Fruit fly (Drosophila melanogaster) whole organism, embryonic: ENCODE measurements around the gene CG11596.

Experiments used
- Ada2b ChIP-seq: fragments of 200-800 bp; sonication (Bioruptor generic); IDR thresholded peaks from 2 replicates; pipeline ENCODE4 v1.3.6; 2022; ENCODE audit warnings: missing biosample characterization, missing genetic modification characterization
- Atf3 ChIP-seq: fragments of 200-800 bp; sonication (Bioruptor generic); optimal IDR thresholded peaks from 3 replicates; lab custom pipeline; 2016; ENCODE audit warnings: missing biosample characterization, missing genetic modification characterization
- BtbVII ChIP-seq: fragments of 200-800 bp; sonication (Bioruptor generic); optimal IDR thresholded peaks from 3 replicates; lab custom pipeline; 2017; ENCODE audit warnings: missing biosample characterization, mild to moderate bottlenecking, missing genetic modification characterization
- CG12219 ChIP-seq: fragments of 200-800 bp; sonication (Bioruptor generic); optimal IDR thresholded peaks from 3 replicates; lab custom pipeline; 2018; ENCODE audit warnings: missing biosample characterization, mild to moderate bottlenecking, missing genetic modification characterization
- CG12236 ChIP-seq: fragments of 200-800 bp; sonication (Bioruptor generic); optimal IDR thresholded peaks from 2 replicates; lab custom pipeline; 2016; ENCODE audit warnings: missing biosample characterization, missing genetic modification characterization
- CG12391 ChIP-seq: fragments of 200-800 bp; sonication (Bioruptor generic); optimal IDR thresholded peaks from 3 replicates; lab custom pipeline; 2018; ENCODE audit warnings: missing biosample characterization, mild to moderate bottlenecking, missing genetic modification characterization, moderate library complexity
- CG12659 ChIP-seq: fragments of 200-800 bp; sonication (Bioruptor generic); optimal IDR thresholded peaks from 3 replicates; lab custom pipeline; 2017; ENCODE audit warnings: mild to moderate bottlenecking, missing biosample characterization, missing genetic modification reagents, missing genetic modification characterization
- CG12744 ChIP-seq: fragments of 200-800 bp; sonication (Bioruptor generic); optimal IDR thresholded peaks from 2 replicates; lab custom pipeline; 2016; ENCODE audit warnings: missing biosample characterization, missing genetic modification characterization
- CG15011 ChIP-seq: fragments of 200-800 bp; sonication (Bioruptor generic); optimal IDR thresholded peaks from 3 replicates; lab custom pipeline; 2018; ENCODE audit warnings: missing biosample characterization, mild to moderate bottlenecking, missing genetic modification characterization
- CG16863 ChIP-seq: fragments of 200-800 bp; sonication (Bioruptor generic); optimal IDR thresholded peaks from 3 replicates; lab custom pipeline; 2016; ENCODE audit warnings: missing biosample characterization, missing genetic modification characterization
- CG17186 ChIP-seq: fragments of 200-800 bp; sonication (Bioruptor generic); optimal IDR thresholded peaks from 3 replicates; lab custom pipeline; 2017; ENCODE audit warnings: missing biosample characterization, missing genetic modification reagents, missing genetic modification characterization
- CG17328 ChIP-seq: fragments of 200-800 bp; sonication (Bioruptor generic); IDR thresholded peaks from 2 replicates; pipeline ENCODE4 v1.3.6; 2022; ENCODE audit warnings: missing biosample characterization, missing genetic modification characterization
- CG17568 ChIP-seq: fragments of 200-800 bp; sonication (Bioruptor generic); optimal IDR thresholded peaks from 2 replicates; lab custom pipeline; 2018; ENCODE audit warnings: missing biosample characterization, mild to moderate bottlenecking, missing genetic modification characterization, moderate library complexity
- CG18262 ChIP-seq: fragments of 200-800 bp; optimal IDR thresholded peaks from 3 replicates; lab custom pipeline; 2019; ENCODE audit warnings: missing biosample characterization, mild to moderate bottlenecking, missing genetic modification characterization, moderate library complexity
- CG2712 ChIP-seq: fragments of 200-800 bp; optimal IDR thresholded peaks from 3 replicates; lab custom pipeline; 2019; ENCODE audit warnings: missing biosample characterization, mild to moderate bottlenecking, missing genetic modification characterization, moderate library complexity
- CG31365 ChIP-seq: fragments of 200-800 bp; sonication (Bioruptor generic); optimal IDR thresholded peaks from 2 replicates; lab custom pipeline; 2018; ENCODE audit warnings: missing biosample characterization, mild to moderate bottlenecking, missing genetic modification characterization
- CG32772 ChIP-seq: fragments of 200-800 bp; sonication (Bioruptor generic); IDR thresholded peaks from 2 replicates; pipeline ENCODE4 v1.3.6; 2022; ENCODE audit warnings: missing biosample characterization, missing genetic modification characterization
- CG3995 ChIP-seq: fragments of 200-800 bp; sonication (Bioruptor generic); optimal IDR thresholded peaks from 3 replicates; lab custom pipeline; 2016; ENCODE audit warnings: missing biosample characterization, missing genetic modification characterization
- CG5953 ChIP-seq: fragments of 200-800 bp; sonication (Bioruptor generic); IDR thresholded peaks from 2 replicates; pipeline ENCODE4 v1.3.6; 2022; ENCODE audit warnings: missing biosample characterization, missing genetic modification characterization
- CG7987 ChIP-seq: fragments of 200-800 bp; sonication (Bioruptor generic); optimal IDR thresholded peaks from 2 replicates; lab custom pipeline; 2018; ENCODE audit warnings: missing biosample characterization, mild to moderate bottlenecking, missing genetic modification characterization, moderate library complexity
- CG8281 ChIP-seq: fragments of 200-800 bp; sonication (Bioruptor generic); optimal IDR thresholded peaks from 2 replicates; lab custom pipeline; 2018; ENCODE audit warnings: missing biosample characterization, mild to moderate bottlenecking, missing genetic modification characterization, moderate library complexity
- CG8359 ChIP-seq: fragments of 200-800 bp; sonication (Bioruptor generic); optimal IDR thresholded peaks from 2 replicates; lab custom pipeline; 2017; ENCODE audit warnings: missing biosample characterization, mild to moderate bottlenecking, missing genetic modification characterization, borderline replicate concordance
- CG8478 ChIP-seq: fragments of >200 bp; optimal IDR thresholded peaks from 2 replicates; lab custom pipeline; 2018
- Dad ChIP-seq: fragments of 200-800 bp; sonication (Bioruptor generic); optimal IDR thresholded peaks from 3 replicates; lab custom pipeline; 2016; ENCODE audit warnings: missing biosample characterization, missing genetic modification characterization
- Dip2 ChIP-seq: fragments of 200-800 bp; sonication (Bioruptor generic); IDR thresholded peaks from 2 replicates; pipeline ENCODE4 v1.3.6; 2022; ENCODE audit warnings: missing biosample characterization, missing genetic modification characterization
- Eip74EF ChIP-seq, 2 experiments: fragments of 200-800 bp in 1 of 2; fragments of >200 bp in 1 of 2; sonication (Bioruptor generic) in 1 of 2; optimal IDR thresholded peaks; 2 replicates each; lab custom pipeline; 2017 to 2019; ENCODE audit warnings: missing biosample characterization in 2 of 2, missing genetic modification characterization in 2 of 2, mild to moderate bottlenecking in 1 of 2, moderate library complexity in 1 of 2
- GATAe ChIP-seq: fragments of 200-800 bp; sonication (Bioruptor generic); conservative IDR thresholded peaks from 2 replicates; pipeline ENCODE4 v1.3.6; 2022; ENCODE audit warnings: missing biosample characterization, missing genetic modification characterization
- HHEX ChIP-seq: fragments of 200-800 bp; sonication (Bioruptor generic); optimal IDR thresholded peaks from 3 replicates; lab custom pipeline; 2017; ENCODE audit warnings: missing biosample characterization, mild to moderate bottlenecking, missing genetic modification characterization, missing genetic modification reagents
- HLH54F ChIP-seq: fragments of 200-800 bp; sonication (Bioruptor generic); optimal IDR thresholded peaks from 3 replicates; lab custom pipeline; 2016; ENCODE audit warnings: missing biosample characterization, missing genetic modification characterization
- Nf-YA ChIP-seq: fragments of 200-800 bp; sonication (Bioruptor generic); IDR thresholded peaks from 2 replicates; pipeline ENCODE4 v1.3.6; 2022; ENCODE audit warnings: missing biosample characterization, missing genetic modification characterization
- Ravus ChIP-seq: fragments of 200-800 bp; sonication (Bioruptor generic); IDR thresholded peaks from 2 replicates; pipeline ENCODE4 v1.3.6; 2022; ENCODE audit warnings: missing biosample characterization, missing genetic modification characterization
- cato ChIP-seq: fragments of 200-800 bp; sonication (Bioruptor generic); optimal IDR thresholded peaks from 2 replicates; lab custom pipeline; 2016; ENCODE audit warnings: missing biosample characterization, missing genetic modification characterization, borderline replicate concordance
- esg ChIP-seq: fragments of 200-800 bp; sonication (Bioruptor generic); conservative IDR thresholded peaks from 2 replicates; pipeline ENCODE4 v1.3.6; 2022; ENCODE audit warnings: missing biosample characterization, missing genetic modification characterization
- fd3F ChIP-seq: fragments of 200-800 bp; sonication (Bioruptor generic); optimal IDR thresholded peaks from 2 replicates; lab custom pipeline; 2018; ENCODE audit warnings: missing biosample characterization, mild to moderate bottlenecking, missing genetic modification characterization, moderate library complexity
- gcm2 ChIP-seq: fragments of 200-800 bp; sonication (Bioruptor generic); optimal IDR thresholded peaks from 2 replicates; lab custom pipeline; 2016; ENCODE audit warnings: missing biosample characterization, missing genetic modification characterization
- grau ChIP-seq: fragments of 200-800 bp; optimal IDR thresholded peaks from 3 replicates; lab custom pipeline; 2019; ENCODE audit warnings: missing biosample characterization, mild to moderate bottlenecking, missing genetic modification characterization, moderate library complexity
- gsb-n ChIP-seq: fragments of 200-800 bp; sonication (Bioruptor generic); optimal IDR thresholded peaks from 3 replicates; lab custom pipeline; 2018; ENCODE audit warnings: missing biosample characterization, mild to moderate bottlenecking, missing genetic modification characterization
- hb ChIP-seq: fragments of 200-800 bp; sonication (Bioruptor generic); IDR thresholded peaks from 3 replicates; pipeline ENCODE4 v1.3.6; 2022; ENCODE audit warnings: missing biosample characterization, missing genetic modification characterization; ENCODE audit not compliant: partially characterized antibody
- hth ChIP-seq: fragments of >200 bp; optimal IDR thresholded peaks from 2 replicates; lab custom pipeline; 2017; ENCODE audit warnings: inconsistent platforms
- kay ChIP-seq: fragments of 200-800 bp; sonication (Bioruptor generic); optimal IDR thresholded peaks from 2 replicates; lab custom pipeline; 2016; ENCODE audit warnings: missing biosample characterization, missing genetic modification characterization
- maf-S ChIP-seq: fragments of 200-800 bp; sonication (Bioruptor generic); optimal IDR thresholded peaks from 2 replicates; lab custom pipeline; 2016; ENCODE audit warnings: missing biosample characterization, missing genetic modification characterization
- mld ChIP-seq: fragments of 200-800 bp; sonication (Bioruptor generic); IDR thresholded peaks from 3 replicates; pipeline ENCODE4 v1.3.6; 2022; ENCODE audit warnings: missing biosample characterization, missing genetic modification characterization; ENCODE audit not compliant: partially characterized antibody
- otp ChIP-seq: fragments of 200-800 bp; sonication (Bioruptor generic); IDR thresholded peaks from 3 replicates; pipeline ENCODE4, ENCODE4 v1.3.6; 2022; ENCODE audit warnings: missing biosample characterization, missing genetic modification characterization
- psq ChIP-seq: fragments of 200-800 bp; sonication (Bioruptor generic); optimal IDR thresholded peaks from 2 replicates; lab custom pipeline; 2017; ENCODE audit warnings: missing biosample characterization, missing genetic modification characterization
- pzg ChIP-seq: fragments of 200-800 bp; sonication (Bioruptor generic); optimal IDR thresholded peaks from 3 replicates; lab custom pipeline; 2018; ENCODE audit warnings: missing biosample characterization, mild to moderate bottlenecking, missing genetic modification characterization, moderate library complexity
- sc ChIP-seq, 3 experiments: fragments of >200 bp in 2 of 3; fragments of 200-800 bp in 1 of 3; sonication (Bioruptor generic) in 1 of 3; optimal IDR thresholded peaks; 2 replicates in 2 of 3; 3 replicates in 1 of 3; lab custom pipeline; 2017; ENCODE audit warnings: mild to moderate bottlenecking in 1 of 3, missing biosample characterization in 1 of 3, missing genetic modification characterization in 1 of 3, missing genetic modification reagents in 1 of 3
- slbo ChIP-seq: fragments of 200-800 bp; sonication (Bioruptor generic); IDR thresholded peaks from 2 replicates; pipeline ENCODE4 v1.3.6; 2022; ENCODE audit warnings: missing biosample characterization, missing genetic modification characterization
- unpg ChIP-seq: fragments of 200-800 bp; sonication (Bioruptor generic); optimal IDR thresholded peaks from 3 replicates; lab custom pipeline; 2018; ENCODE audit warnings: missing biosample characterization, mild to moderate bottlenecking, missing genetic modification characterization, moderate library complexity
- zf30C ChIP-seq: fragments of 200-800 bp; sonication (Bioruptor generic); optimal IDR thresholded peaks from 3 replicates; lab custom pipeline; 2018; ENCODE audit warnings: missing biosample characterization, mild to moderate bottlenecking, missing genetic modification characterization

CG11596 gene

DNA sequence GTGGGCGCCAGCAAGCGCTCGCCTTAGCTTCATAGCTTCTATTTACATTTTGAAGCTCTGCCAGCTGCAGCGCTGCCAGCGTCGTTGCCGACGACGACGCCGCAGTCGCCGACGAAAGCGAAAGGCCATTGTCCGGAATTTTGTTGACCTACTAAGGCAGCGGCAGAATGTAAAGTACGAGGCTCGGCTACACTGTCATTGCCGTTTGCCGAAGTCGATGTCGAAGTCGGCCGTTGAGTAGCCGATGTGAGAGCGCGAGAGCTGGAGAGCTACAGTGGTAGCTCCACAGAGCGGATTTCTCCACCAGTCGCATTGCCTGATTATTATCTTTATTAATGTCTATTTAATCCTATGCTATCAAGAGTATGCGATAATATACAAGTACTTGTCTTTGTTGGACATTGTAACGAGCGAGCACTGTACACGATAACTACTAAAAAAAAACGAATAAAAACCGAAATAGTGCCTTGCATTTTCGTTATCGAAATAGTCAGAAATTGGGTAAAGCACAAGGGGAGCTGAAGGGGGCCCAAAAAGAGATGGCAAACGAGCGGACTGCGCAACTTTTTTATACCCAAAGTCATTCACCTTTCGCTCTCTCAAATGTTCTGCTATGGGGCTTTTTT, 36.2 kb downstream of the CG11596 start (continued):
- TF ChIP-seq fd3F (GFP tag; lab: Kevin White, UChicago) (peak; percentile 92), CG8478 (lab: Kevin White, UChicago) (no peak), HHEX (GFP tag; lab: Kevin White, UChicago) (peak; percentile 93), hb (GFP tag; lab: Robert Waterston, UW) (no peak), CG7987 (GFP tag; lab: Kevin White, UChicago) (peak; percentile 85), gcm2 (GFP tag; lab: Kevin White, UChicago) (peak; percentile 67), CG12236 (GFP tag; lab: Kevin White, UChicago) (peak; percentile 85), CG3995 (GFP tag; lab: Kevin White, UChicago) (peak; percentile 64), Dip2 (peak; percentile 61; the same call in 1 of the 2 replicates), Nf-YA (GFP tag; lab: Robert Waterston, UW) (peak; percentile 90), CG12391 (tag; lab: Kevin White, UChicago) (peak; percentile 90), CG8359 (GFP tag; lab: Kevin White, UChicago) (peak; percentile 81), Dad (GFP tag; lab: Kevin White, UChicago) (peak; percentile 87), zf30C (GFP tag; lab: Kevin White, UChicago) (no peak), slbo (GFP tag; lab: Robert Waterston, UW) (peak; percentile 96), CG16863 (GFP tag; lab: Kevin White, UChicago) (peak; percentile 93), CG31365 (tag; lab: Kevin White, UChicago) (peak; percentile 84), HLH54F (peak; percentile 90), CG12219 (peak; percentile 95), Ada2b (GFP tag; lab: Robert Waterston, UW) (peak; percentile 97), GATAe (GFP tag; lab: Robert Waterston, UW) (peak; percentile 93), Ravus (peak; percentile 83), CG2712 (tag; lab: Kevin White, UChicago) (peak; percentile 91), Eip74EF (GFP tag; optimal IDR thresholded peaks at IDR 0.05; lab: Kevin White, UChicago) (peak in 1 of 2 experiments; percentile 87), esg (GFP tag; lab: Robert Waterston, UW) (peak; percentile 96), otp (GFP tag; lab: Robert Waterston, UW) (peak; percentile 95), CG8281 (tag; lab: Kevin White, UChicago) (peak; percentile 82), Atf3 (GFP tag; lab: Kevin White, UChicago) (peak; percentile 90), CG17186 (GFP tag; lab: Kevin White, UChicago) (peak; percentile 60), CG17568 (peak; percentile 88), CG18262 (tag; lab: Kevin White, UChicago) (peak; percentile 86), pzg (peak; percentile 8), kay (GFP tag; lab: Kevin White, UChicago) (peak; percentile 73), CG12659 (GFP tag; lab: Kevin White, UChicago) (peak; percentile 94), gsb-n (peak; percentile 81), sc (optimal IDR thresholded peaks at IDR 0.05; lab: Kevin White, UChicago) (no peak), sc (GFP tag; optimal IDR thresholded peaks at IDR 0.05; lab: Kevin White, UChicago) (peak; percentile 83), CG12744 (GFP tag; lab: Kevin White, UChicago) (peak; percentile 82), CG5953 (GFP tag; lab: Robert Waterston, UW) (peak; percentile 97), cato (GFP tag; lab: Kevin White, UChicago) (peak; percentile 89), BtbVII (GFP tag; lab: Kevin White, UChicago) (peak; percentile 91), hth (no peak), mld (GFP tag; lab: Robert Waterston, UW) (no peak), CG17328 (GFP tag; lab: Robert Waterston, UW) (peak; percentile 94), maf-S (GFP tag; lab: Kevin White, UChicago) (peak; percentile 87), unpg (GFP tag; lab: Kevin White, UChicago) (peak; percentile 95), psq (GFP tag; lab: Kevin White, UChicago) (peak; percentile 72), CG15011 (GFP tag; lab: Kevin White, UChicago) (peak; percentile 82), CG32772 (GFP tag; lab: Robert Waterston, UW) (peak; percentile 96), grau (peak; percentile 99)
